Worm (Caenorhabditis elegans): ENCODE data around the gene aat-3.

aat-3 gene

ce11 chrX:2553433-2553860 lies 1.4 kb downstream of the aat-3 start:
- TF ChIP-seq isw-1 (GFP tag; IDR thresholded peaks at IDR 0.05), result no peak
- TF ChIP-seq mep-1 (tag; optimal IDR thresholded peaks at IDR 0.05), result peak; percentile 73
- TF ChIP-seq pqm-1 (tag; optimal IDR thresholded peaks at IDR 0.05), result no peak
- no peak for TF ChIP-seq nhr-76 (tag; optimal IDR thresholded peaks at IDR 0.05)
- no peak for TF ChIP-seq snpc-4 (tag; optimal IDR thresholded peaks at IDR 0.05)
- peak; percentile 68 for TF ChIP-seq blmp-1 (tag; optimal IDR thresholded peaks at IDR 0.05)
- TF ChIP-seq nhr-90 (tag; optimal IDR thresholded peaks at IDR 0.05; ENCODE audit: poor library complexity), result peak; percentile 85
- TF ChIP-seq nhr-85 (tag), result peak; percentile 76
- TF ChIP-seq grh-1 (GFP tag; IDR thresholded peaks at IDR 0.05), result no peak
- peak; percentile 65 for TF ChIP-seq nhr-19 (GFP tag; conservative IDR thresholded peaks at IDR 0.05)
- TF ChIP-seq elt-2 (tag; optimal IDR thresholded peaks at IDR 0.05), result peak; percentile 45
- peak; percentile 2 for TF ChIP-seq unc-130 (tag; optimal IDR thresholded peaks at IDR 0.05)
- TF ChIP-seq sptf-1 (tag; optimal IDR thresholded peaks at IDR 0.05), result no peak
- peak; percentile 21 for TF ChIP-seq pax-3 (tag; optimal IDR thresholded peaks at IDR 0.05)
- no peak for TF ChIP-seq nhr-28 (tag; optimal IDR thresholded peaks at IDR 0.05)
- no peak for TF ChIP-seq mab-9 (GFP tag; IDR thresholded peaks at IDR 0.05)
- TF ChIP-seq C16A3.4 (tag; optimal IDR thresholded peaks at IDR 0.05), result peak; percentile 57
- TF ChIP-seq ceh-82 (tag; optimal IDR thresholded peaks at IDR 0.05), result peak; percentile 33 to 64 (median 59)
- TF ChIP-seq swsn-7 (tag; optimal IDR thresholded peaks at IDR 0.05), result peak; percentile 69
- TF ChIP-seq rnt-1 (tag; optimal IDR thresholded peaks at IDR 0.05), result peak; percentile 59
- no peak for TF ChIP-seq nhr-84 (tag; optimal IDR thresholded peaks at IDR 0.05)
- TF ChIP-seq nhr-47 (tag; optimal IDR thresholded peaks at IDR 0.05), result peak; percentile 82
- TF ChIP-seq elt-3 (tag; optimal IDR thresholded peaks at IDR 0.05), result peak in 2 of 6 experiments; percentile 53 to 56
- TF ChIP-seq dsc-1 (tag; optimal IDR thresholded peaks at IDR 0.05), result peak; percentile 83
- TF ChIP-seq lin-13 (GFP tag; optimal IDR thresholded peaks at IDR 0.05), result peak; percentile 2
- TF ChIP-seq lin-35 (GFP tag; optimal IDR thresholded peaks at IDR 0.05), result peak; percentile 38 to 77
- no peak for TF ChIP-seq nhr-11 (tag; optimal IDR thresholded peaks at IDR 0.05)
- peak; percentile 43 for TF ChIP-seq nhr-77 (tag; optimal IDR thresholded peaks at IDR 0.05)
- TF ChIP-seq tbx-2 (tag; optimal IDR thresholded peaks at IDR 0.05), result peak; percentile 72
- no peak for TF ChIP-seq ceh-8 (GFP tag; optimal IDR thresholded peaks at IDR 0.05)
- TF ChIP-seq xbp-1 (tag; optimal IDR thresholded peaks at IDR 0.05), result peak; percentile 64
- peak; percentile 75 for TF ChIP-seq nhr-20 (tag; optimal IDR thresholded peaks at IDR 0.05)
- TF ChIP-seq hlh-17 (GFP tag; optimal IDR thresholded peaks at IDR 0.05; ENCODE audit: borderline replicate concordance), result no peak
- TF ChIP-seq alr-1 (tag; optimal IDR thresholded peaks at IDR 0.05; ENCODE audit: borderline replicate concordance), result no peak
- peak; percentile 10 for TF ChIP-seq aly-2 (tag; optimal IDR thresholded peaks at IDR 0.05)
- peak; percentile 46 for TF ChIP-seq fos-1 (tag; optimal IDR thresholded peaks at IDR 0.05)
- TF ChIP-seq lin-15B (tag; optimal IDR thresholded peaks at IDR 0.05), result no peak
- peak in 1 of 2 experiments; percentile 74 for TF ChIP-seq mdl-1 (tag; optimal IDR thresholded peaks at IDR 0.05)
- peak; percentile 36 for TF ChIP-seq unc-86 (tag; optimal IDR thresholded peaks at IDR 0.05)
- TF ChIP-seq aha-1 (tag; optimal IDR thresholded peaks at IDR 0.05), result no peak
- peak; percentile 63 for TF ChIP-seq jun-1 (tag; optimal IDR thresholded peaks at IDR 0.05)
- TF ChIP-seq Y116A8C.19 (tag; optimal IDR thresholded peaks at IDR 0.05; ENCODE audit: borderline replicate concordance), result no peak
- TF ChIP-seq lsy-2 (tag; optimal IDR thresholded peaks at IDR 0.05), result peak; percentile 42 to 67
- no peak for TF ChIP-seq F16B12.6 (tag; optimal IDR thresholded peaks at IDR 0.05)
- TF ChIP-seq sox-4 (tag; optimal IDR thresholded peaks at IDR 0.05), result peak; percentile 29
- no peak for TF ChIP-seq unc-98 (GFP tag; IDR thresholded peaks at IDR 0.05)
- TF ChIP-seq ztf-4 (tag; optimal IDR thresholded peaks at IDR 0.05), result no peak
- TF ChIP-seq fkh-4 (tag; optimal IDR thresholded peaks at IDR 0.05; ENCODE audit: borderline replicate concordance), result no peak
- peak; percentile 95 for TF ChIP-seq skn-1 (tag; optimal IDR thresholded peaks at IDR 0.05)
- TF ChIP-seq fkh-8 (tag; optimal IDR thresholded peaks at IDR 0.05), result peak; percentile 65
- TF ChIP-seq hpl-2 (GFP tag; optimal IDR thresholded peaks at IDR 0.05), result no peak
- peak; percentile 67 for TF ChIP-seq lin-14 (GFP tag; optimal IDR thresholded peaks at IDR 0.05)
- TF ChIP-seq efl-1 (optimal IDR thresholded peaks at IDR 0.05), result peak; percentile 13 to 25
- no peak for TF ChIP-seq efl-1 (GFP tag; optimal IDR thresholded peaks at IDR 0.05 in 1 of 2)
